Fruit fly (Drosophila melanogaster): ENCODE measurements around the gene Csk.

Gene Csk

DNA sequence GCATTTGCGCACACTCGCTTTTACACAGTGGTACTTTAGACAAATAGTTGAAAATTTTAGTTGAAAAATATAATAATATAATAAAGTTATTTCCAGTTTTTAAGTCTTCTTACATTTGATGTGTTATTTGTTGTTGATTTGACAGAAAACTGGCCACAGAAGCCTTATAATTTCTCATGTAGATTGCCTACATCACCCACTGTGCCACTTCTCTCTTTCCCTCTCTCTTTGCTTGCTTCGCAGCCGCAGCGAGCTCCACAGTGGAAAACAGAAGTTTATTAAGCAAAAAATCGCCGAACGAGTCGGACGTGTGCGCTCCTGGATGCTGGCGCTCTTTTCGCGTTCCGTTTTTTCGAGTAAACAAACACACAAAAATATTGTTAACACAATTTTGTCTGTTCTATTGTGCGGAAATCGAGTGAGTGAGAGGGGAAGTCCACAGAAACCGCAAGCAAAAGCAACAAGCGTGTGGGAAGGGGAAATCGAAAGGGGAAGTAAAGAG is 5.4 kb upstream of the Csk start, which contains the start of gene CG42327 (continued):
- TF ChIP-seq esn (GFP tag; optimal IDR thresholded peaks at IDR 0.05) (peak; percentile 96), CG6854 (GFP tag; optimal IDR thresholded peaks at IDR 0.05) (peak; percentile 82), Eip93F (GFP tag; optimal IDR thresholded peaks at IDR 0.05) (peak; percentile 91), pdm3 (GFP tag; optimal IDR thresholded peaks at IDR 0.05) (peak; percentile 95), vri (GFP tag; optimal IDR thresholded peaks at IDR 0.05) (peak; percentile 93), achi (GFP tag; optimal IDR thresholded peaks at IDR 0.05) (peak; percentile 97), Ets96B (tag; optimal IDR thresholded peaks at IDR 0.05) (peak; percentile 94), spab (GFP tag; optimal IDR thresholded peaks at IDR 0.05) (peak; percentile 90), CG8319 (GFP tag; optimal IDR thresholded peaks at IDR 0.05) (peak; percentile 85), dac (GFP tag; optimal IDR thresholded peaks at IDR 0.05) (peak; percentile 97), CG34406 (GFP tag; optimal IDR thresholded peaks at IDR 0.05) (peak; percentile 96), dsx (GFP tag; optimal IDR thresholded peaks at IDR 0.05; ENCODE audit: poor library complexity, severe bottlenecking) (peak; percentile 87), Eip78C (GFP tag) (peak; percentile 99), CG1621 (tag; optimal IDR thresholded peaks at IDR 0.05) (peak; percentile 86), salr (GFP tag; optimal IDR thresholded peaks at IDR 0.05) (peak; percentile 85 to 95), fd59A (GFP tag; optimal IDR thresholded peaks at IDR 0.05) (peak; percentile 83), fkh (GFP tag; optimal IDR thresholded peaks at IDR 0.05) (peak; percentile 86), CG9139 (GFP tag; optimal IDR thresholded peaks at IDR 0.05) (peak; percentile 78), svp (GFP tag) (peak; percentile 96), ss (GFP tag; optimal IDR thresholded peaks at IDR 0.05) (peak; percentile 81 to 85), CG15336 (GFP tag; IDR thresholded peaks at IDR 0.05) (peak; percentile 99), CG16779 (tag; optimal IDR thresholded peaks at IDR 0.05) (peak; percentile 92), Eip75B (GFP tag; optimal IDR thresholded peaks at IDR 0.05) (peak; percentile 94), acj6 (GFP tag; optimal IDR thresholded peaks at IDR 0.05) (peak; percentile 96), Sox14 (GFP tag; optimal IDR thresholded peaks at IDR 0.05) (peak; percentile 94)

- TF ChIP-seq CG16779 (tag; optimal IDR thresholded peaks at IDR 0.05) (peak; percentile 59), Met (GFP tag; optimal IDR thresholded peaks at IDR 0.05) (peak; percentile 87), pdm3 (GFP tag; optimal IDR thresholded peaks at IDR 0.05) (peak; percentile 91), salr (GFP tag; optimal IDR thresholded peaks at IDR 0.05) (peak; percentile 66 to 71), fd85E (GFP tag; optimal IDR thresholded peaks at IDR 0.05) (peak; percentile 59), CG9139 (GFP tag; optimal IDR thresholded peaks at IDR 0.05) (peak; percentile 37), CG32006 (GFP tag; optimal IDR thresholded peaks at IDR 0.05) (peak; percentile 86), acj6 (GFP tag; optimal IDR thresholded peaks at IDR 0.05) (peak; percentile 90), Hr4 (GFP tag; optimal IDR thresholded peaks at IDR 0.05) (peak; percentile 93), CG31627 (GFP tag; optimal IDR thresholded peaks at IDR 0.05) (peak; percentile 94), CG15336 (GFP tag; IDR thresholded peaks at IDR 0.05) (peak; percentile 86), dsx (GFP tag; optimal IDR thresholded peaks at IDR 0.05; ENCODE audit: poor library complexity, severe bottlenecking) (peak; percentile 53), Hr38 (GFP tag; optimal IDR thresholded peaks at IDR 0.05) (peak; percentile 61), CG1621 (tag; optimal IDR thresholded peaks at IDR 0.05) (peak; percentile 66), Ets21C (GFP tag; optimal IDR thresholded peaks at IDR 0.05) (peak; percentile 88), eg (GFP tag; IDR thresholded peaks at IDR 0.05) (peak; percentile 94), topi (GFP tag; optimal IDR thresholded peaks at IDR 0.05) (peak; percentile 89), cyc (GFP tag; optimal IDR thresholded peaks at IDR 0.05) (peak; percentile 94), CG10631 (GFP tag; optimal IDR thresholded peaks at IDR 0.05) (peak; percentile 79), CG3032 (tag; optimal IDR thresholded peaks at IDR 0.05) (peak; percentile 77), CG10669 (GFP tag; optimal IDR thresholded peaks at IDR 0.05) (peak; percentile 80), CG4318 (GFP tag; optimal IDR thresholded peaks at IDR 0.05) (peak; percentile 74), fd59A (GFP tag; optimal IDR thresholded peaks at IDR 0.05) (peak; percentile 70), CG6792 (GFP tag; optimal IDR thresholded peaks at IDR 0.05) (peak; percentile 85), lz (GFP tag; optimal IDR thresholded peaks at IDR 0.05) (peak; percentile 90), CG11762 (GFP tag; optimal IDR thresholded peaks at IDR 0.05; ENCODE audit: insufficient read depth) (peak; percentile 83), Hr39 (GFP tag; optimal IDR thresholded peaks at IDR 0.05) (peak; percentile 95), esn (GFP tag; optimal IDR thresholded peaks at IDR 0.05) (peak; percentile 88), Eip93F (GFP tag; optimal IDR thresholded peaks at IDR 0.05) (no peak), Eip78C (GFP tag) (peak; percentile 95), CG6163 (GFP tag; IDR thresholded peaks at IDR 0.05) (peak; percentile 94), CG11294 (GFP tag; IDR thresholded peaks at IDR 0.05) (peak; percentile 81), CG8632 (GFP tag; optimal IDR thresholded peaks at IDR 0.05) (peak; percentile 80), Ets96B (tag; optimal IDR thresholded peaks at IDR 0.05) (peak; percentile 70), CG6808 (GFP tag; optimal IDR thresholded peaks at IDR 0.05) (peak; percentile 73), achi (GFP tag; optimal IDR thresholded peaks at IDR 0.05) (peak; percentile 84)
Observed at dm6 chr3R:11649449-11649848, 1.1 kb downstream of the Csk start.
